Worm (Caenorhabditis elegans): ENCODE data around the gene Y39E4B.10.

The Y39E4B.10 gene

DNA sequence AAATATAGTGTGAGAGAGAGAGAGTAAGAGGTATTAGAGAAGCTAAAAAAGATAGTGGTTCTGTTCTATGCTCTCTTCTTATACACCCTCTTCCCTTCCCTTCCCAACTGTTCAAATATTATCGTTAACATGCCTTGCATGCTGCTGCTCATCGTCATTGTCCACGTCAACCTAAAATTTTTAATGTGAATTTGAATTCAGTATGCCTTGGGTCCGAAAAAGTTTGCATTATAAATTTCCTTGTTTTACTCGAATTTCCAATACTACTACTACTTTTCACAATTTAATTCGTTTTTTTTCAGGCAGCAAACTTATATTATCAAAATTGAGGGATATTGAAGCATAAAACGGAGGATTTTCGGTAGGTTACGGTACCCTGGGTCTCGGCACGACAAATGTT is 34.4 kb upstream of the Y39E4B.10 start, which contains the start of gene gly-5:
gly-5 (plus strand) TSS at position 301 of the 400 bp plus-strand sequence.
- TF ChIP-seq daf-16 (GFP tag; optimal IDR thresholded peaks at IDR 0.05) (no peak), daf-16 (tag; optimal IDR thresholded peaks at IDR 0.05) (peak; percentile 46), pqm-1 (tag; optimal IDR thresholded peaks at IDR 0.05) (peak; percentile 16), attf-4 (tag; optimal IDR thresholded peaks at IDR 0.05) (no peak), arid-1 (GFP tag; conservative IDR thresholded peaks at IDR 0.05) (no peak)

DNA sequence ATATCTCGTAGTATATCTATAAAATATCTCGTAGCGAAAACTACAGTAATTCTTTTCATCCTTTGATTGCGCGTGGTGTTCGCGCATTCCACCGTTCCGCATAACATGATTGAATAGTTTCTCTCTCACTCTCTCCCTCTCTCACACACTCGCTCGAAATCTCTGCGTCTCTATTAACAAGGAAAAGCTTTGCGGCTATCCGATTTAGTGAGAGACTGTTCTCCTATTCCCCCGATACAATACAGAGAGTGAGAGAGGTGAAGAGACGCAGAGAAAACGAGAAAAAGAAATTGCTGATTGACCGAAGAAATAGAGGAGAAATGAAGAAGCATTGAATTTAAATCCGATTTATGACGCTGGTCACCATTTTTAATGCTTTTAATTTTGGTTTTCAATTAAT is 29.3 kb upstream of the Y39E4B.10 start:
- TF ChIP-seq lin-1 (GFP tag; IDR thresholded peaks at IDR 0.05): 0 out of 2 replicates have a peak, but pooled peaks have one; percentile 9
- peak; percentile 19 for TF ChIP-seq dpl-1 (GFP tag; optimal IDR thresholded peaks at IDR 0.05)
- no peak for TF ChIP-seq daf-12 (tag; optimal IDR thresholded peaks at IDR 0.05)
- peak; percentile 55 for TF ChIP-seq mxl-3 (GFP tag; optimal IDR thresholded peaks at IDR 0.05)
- TF ChIP-seq unc-62 (GFP tag; optimal IDR thresholded peaks at IDR 0.05 in 1 of 2): peak in 1 of 2 experiments; percentile 82
- TF ChIP-seq unc-62 (tag; optimal IDR thresholded peaks at IDR 0.05): no peak
- no peak for TF ChIP-seq pqm-1 (tag; optimal IDR thresholded peaks at IDR 0.05)
- peak in 1 of 2 experiments; percentile 62 for TF ChIP-seq lsy-2 (tag; optimal IDR thresholded peaks at IDR 0.05)
- TF ChIP-seq zip-2 (tag; optimal IDR thresholded peaks at IDR 0.05): no peak
- TF ChIP-seq Y5F2A.4 (GFP tag; optimal IDR thresholded peaks at IDR 0.05): no peak
- peak; percentile 60 for TF ChIP-seq mes-2 (tag; optimal IDR thresholded peaks at IDR 0.05; ENCODE audit: poor library complexity, severe bottlenecking)
- TF ChIP-seq hlh-30 (tag; optimal IDR thresholded peaks at IDR 0.05; ENCODE audit: insufficient read depth): peak; percentile 60
- peak; percentile 84 for TF ChIP-seq aha-1 (tag)
- peak; percentile 84 for TF ChIP-seq dve-1 (tag; optimal IDR thresholded peaks at IDR 0.05; ENCODE audit: insufficient read depth)
- TF ChIP-seq mep-1 (tag; optimal IDR thresholded peaks at IDR 0.05): peak; percentile 35
- TF ChIP-seq nhr-28 (tag; optimal IDR thresholded peaks at IDR 0.05): peak; percentile 32

DNA sequence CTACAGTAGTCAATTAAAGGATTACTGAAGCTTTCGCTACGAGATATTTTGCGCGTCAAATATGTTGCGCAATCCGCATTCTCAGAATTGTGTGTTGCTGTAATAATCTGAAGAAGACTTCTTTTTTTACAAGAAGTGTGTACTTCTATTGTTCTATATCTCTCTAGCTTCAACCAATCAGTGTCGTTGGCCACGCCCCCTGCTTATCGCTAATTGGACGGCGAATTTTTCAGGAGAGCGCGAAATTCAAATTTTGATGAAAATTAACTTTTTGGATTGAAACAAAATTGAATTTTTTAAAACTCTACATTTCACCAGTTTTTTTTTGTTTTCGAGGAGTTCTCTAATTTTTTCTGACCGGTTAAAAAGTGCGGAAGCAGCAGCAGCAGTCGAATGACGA is 24.2 kb upstream of the Y39E4B.10 start:
- TF ChIP-seq lsy-2 (tag; optimal IDR thresholded peaks at IDR 0.05) (no peak), unc-39 (tag; optimal IDR thresholded peaks at IDR 0.05) (no peak), jun-1 (tag; optimal IDR thresholded peaks at IDR 0.05) (no peak)

DNA sequence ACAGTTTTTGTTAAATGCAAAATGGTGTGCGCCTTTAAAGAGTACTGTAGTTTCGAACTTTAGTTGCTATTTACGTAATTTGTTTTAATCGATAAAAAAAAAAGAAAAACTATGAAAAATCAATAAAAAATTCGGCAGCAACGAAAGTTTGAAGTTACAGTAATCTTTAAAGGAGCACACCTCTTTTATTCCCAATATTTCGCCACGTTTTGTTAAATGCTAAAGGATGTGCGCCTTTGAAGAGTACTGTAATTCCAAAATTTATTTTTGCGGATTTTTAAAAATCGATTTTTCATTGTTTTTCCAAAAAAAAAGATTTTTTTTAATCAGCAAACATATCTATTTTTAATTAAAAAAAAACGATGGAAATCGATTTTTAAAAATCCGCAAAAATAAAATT is 21.0 kb upstream of the Y39E4B.10 start:
- TF ChIP-seq mdl-1 (tag; optimal IDR thresholded peaks at IDR 0.05): no peak
- no peak for TF ChIP-seq cey-2 (tag; optimal IDR thresholded peaks at IDR 0.05; ENCODE audit: borderline replicate concordance, insufficient read depth)
- no peak for TF ChIP-seq T20F7.1 (GFP tag; optimal IDR thresholded peaks at IDR 0.05)
- TF ChIP-seq gei-8 (GFP tag; optimal IDR thresholded peaks at IDR 0.05): no peak
- no peak for TF ChIP-seq lin-13 (GFP tag; optimal IDR thresholded peaks at IDR 0.05)
- TF ChIP-seq hlh-11 (tag; optimal IDR thresholded peaks at IDR 0.05): no peak
- no peak for TF ChIP-seq aha-1 (tag)
- TF ChIP-seq nhr-10 (tag; optimal IDR thresholded peaks at IDR 0.05): no peak
- no peak for TF ChIP-seq spr-3 (GFP tag; optimal IDR thresholded peaks at IDR 0.05)
- TF ChIP-seq nhr-48 (tag; optimal IDR thresholded peaks at IDR 0.05): no peak
- no peak for TF ChIP-seq aly-2 (tag; optimal IDR thresholded peaks at IDR 0.05)
- TF ChIP-seq ceh-28 (tag; optimal IDR thresholded peaks at IDR 0.05): no peak
- no peak for TF ChIP-seq snpc-4 (tag; optimal IDR thresholded peaks at IDR 0.05)
- TF ChIP-seq saeg-2 (GFP tag; IDR thresholded peaks at IDR 0.05): no peak
- TF ChIP-seq egl-43 (GFP tag; IDR thresholded peaks at IDR 0.05): no peak
